Worm (Caenorhabditis elegans) whole organism, young adult: ENCODE measurements around the gene ttc-17.
"Not testable (repeated sequence)": the region's sequence is repeated elsewhere in the genome, so short reads cannot be mapped to it uniquely, and the experiment has no call there.

ENCODE experiments used
- F39B2.1 ChIP-seq: fragments of 200-800 bp; sonication (Bioruptor generic); IDR thresholded peaks from 2 replicates; pipeline ENCODE4 v1.3.6; 2022; ENCODE audit warnings: missing genetic modification reagents, missing genetic modification characterization, missing compliant biosample characterization
- F52B5.7 ChIP-seq: sonication (generic microtip); optimal IDR thresholded peaks from 2 replicates; lab custom pipeline; 2016; ENCODE audit warnings: mild to moderate bottlenecking, missing genetic modification characterization, missing compliant biosample characterization
- ama-1 ChIP-seq, 3 experiments: fragments of 150-350 bp in 1 of 3; sonication (generic microtip) in 2 of 3; optimal IDR thresholded peaks; 2 replicates each; lab custom pipeline; 2014 to 2018; ENCODE audit warnings: missing biosample characterization in 2 of 3, missing genetic modification characterization in 2 of 3, missing genetic modification reagents in 2 of 3
- atf-7 ChIP-seq: sonication (generic microtip); optimal IDR thresholded peaks from 2 replicates; lab custom pipeline; 2017; ENCODE audit warnings: mild to moderate bottlenecking, missing genetic modification characterization, missing compliant biosample characterization
- egl-44 ChIP-seq: fragments of 200-800 bp; sonication (Bioruptor generic); IDR thresholded peaks from 2 replicates; pipeline ENCODE4 v1.3.6; 2022; ENCODE audit warnings: missing genetic modification reagents, missing genetic modification characterization, missing compliant biosample characterization
- him-1 ChIP-seq: sonication (generic microtip); optimal IDR thresholded peaks from 2 replicates; lab custom pipeline; 2016; ENCODE audit warnings: missing genotype, missing genetic modification reagents, missing genetic modification characterization, missing compliant biosample characterization
- madf-6 ChIP-seq: fragments of 200-800 bp; sonication (Bioruptor generic); IDR thresholded peaks from 2 replicates; pipeline ENCODE4 v1.3.6; 2022; ENCODE audit warnings: missing genetic modification reagents, missing genetic modification characterization, missing compliant biosample characterization
- snpc-4 ChIP-seq, 5 experiments: fragments of 150-350 bp in 1 of 5; sonication (generic microtip) in 4 of 5; optimal IDR thresholded peaks; 2 replicates each; lab custom pipeline; 2014 to 2018; ENCODE audit warnings: missing genetic modification characterization in 5 of 5, missing biosample characterization in 3 of 5, antibody characterized with exemption in 2 of 5, mild to moderate bottlenecking in 2 of 5, missing compliant biosample characterization in 2 of 5, missing genotype in 2 of 5, moderate library complexity in 2 of 5, missing genetic modification reagents in 1 of 5
- unc-62 ChIP-seq: fragments of 150-350 bp; optimal IDR thresholded peaks from 2 replicates; lab custom pipeline; 2014; ENCODE audit warnings: missing biosample characterization, missing genetic modification reagents, missing genetic modification characterization

DNA sequence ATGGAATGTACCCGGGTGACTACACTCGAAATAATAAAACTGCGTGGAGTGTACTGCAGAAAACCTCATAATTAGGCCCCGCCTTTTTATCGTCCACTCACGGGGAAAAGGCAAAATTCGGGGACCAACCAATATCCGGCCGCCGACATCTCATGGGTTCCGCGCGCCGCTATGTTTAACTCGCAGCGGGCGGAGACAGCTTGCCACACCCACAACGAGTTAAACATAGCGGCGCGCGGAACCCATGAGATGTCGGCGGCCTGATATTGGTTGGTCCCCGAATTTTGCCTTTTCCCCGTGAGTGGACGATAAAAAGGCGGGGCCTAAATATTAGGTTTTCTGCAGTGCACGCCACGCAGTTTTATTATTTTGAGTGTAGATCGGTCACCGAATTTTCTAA, 32.9 kb upstream of the ttc-17 start:
- not testable (repeated sequence) for TF ChIP-seq egl-44 (GFP tag; lab: Robert Waterston, UW); F39B2.1; him-1; atf-7 (tag; lab: Kevin White, UChicago); ama-1 (optimal IDR thresholded peaks at IDR 0.05; lab: Kevin White, UChicago); ama-1 (GFP tag; optimal IDR thresholded peaks at IDR 0.05; lab: Kevin White, UChicago); unc-62 (GFP tag; lab: Kevin White, UChicago); snpc-4 (GFP tag; optimal IDR thresholded peaks at IDR 0.05; lab: Kevin White, UChicago); madf-6 (GFP tag; lab: Robert Waterston, UW); F52B5.7
- TF ChIP-seq snpc-4 (tag; optimal IDR thresholded peaks at IDR 0.05; lab: Kevin White, UChicago) = peak in 3 of 4 experiments; percentile 2 to 92 (median 89)
